Worm (Caenorhabditis elegans) whole organism, L1 larva: ENCODE results near the gene ZC155.2.

Experiments used
- C04F5.9 ChIP-seq: sonication (generic microtip); optimal IDR thresholded peaks from 2 replicates; lab custom pipeline; 2016; ENCODE audit warnings: missing genetic modification characterization, missing compliant biosample characterization
- C16A3.4 ChIP-seq: fragments of 150-350 bp; optimal IDR thresholded peaks from 2 replicates; lab custom pipeline; 2014; ENCODE audit warnings: missing biosample characterization, missing genetic modification characterization
- C34B4.2 ChIP-seq: sonication (generic microtip); optimal IDR thresholded peaks from 2 replicates; lab custom pipeline; 2017; ENCODE audit warnings: mild to moderate bottlenecking, missing genetic modification characterization, missing compliant biosample characterization
- Y116A8C.19 ChIP-seq: sonication (generic microtip); optimal IDR thresholded peaks from 2 replicates; lab custom pipeline; 2016; ENCODE audit warnings: missing compliant biosample characterization, missing genetic modification characterization, borderline replicate concordance
- aha-1 ChIP-seq: fragments of 150-350 bp; optimal IDR thresholded peaks from 2 replicates; lab custom pipeline; 2014; ENCODE audit warnings: missing biosample characterization, missing genetic modification characterization
- ceh-63 ChIP-seq: fragments of 200-800 bp; sonication (Bioruptor generic); optimal IDR thresholded peaks from 2 replicates; lab custom pipeline; 2018; ENCODE audit warnings: mild to moderate bottlenecking, missing genetic modification characterization, missing compliant biosample characterization
- ceh-88 ChIP-seq: fragments of 200-800 bp; sonication (Bioruptor generic); IDR thresholded peaks from 2 replicates; pipeline ENCODE4 v1.3.6; 2022; ENCODE audit warnings: missing genetic modification characterization, missing compliant biosample characterization
- ces-1 ChIP-seq: fragments of 150-350 bp; optimal IDR thresholded peaks from 2 replicates; lab custom pipeline; 2014; ENCODE audit warnings: missing biosample characterization, missing genetic modification reagents, missing genetic modification characterization
- dpl-1 ChIP-seq, 3 experiments: fragments of 150-350 bp in 2 of 3; sonication (generic microtip) in 1 of 3; optimal IDR thresholded peaks; 2 replicates each; lab custom pipeline; 2014 to 2017; ENCODE audit warnings: missing biosample characterization in 3 of 3, missing genetic modification characterization in 3 of 3, missing genetic modification reagents in 3 of 3
- efl-1 ChIP-seq, 4 experiments: fragments of 150-350 bp; optimal IDR thresholded peaks in 3 of 4; peaks in 1 of 4; 1 replicate in 1 of 4; 2 replicates in 3 of 4; lab custom pipeline; 2014; ENCODE audit warnings: missing biosample characterization in 2 of 4, missing genetic modification characterization in 2 of 4, missing genetic modification reagents in 2 of 4
- efl-3 ChIP-seq: fragments of 200-800 bp; sonication (Bioruptor generic); optimal IDR thresholded peaks from 2 replicates; lab custom pipeline; 2018; ENCODE audit warnings: mild to moderate bottlenecking, missing genetic modification characterization, missing compliant biosample characterization
- egl-13 ChIP-seq: sonication (generic microtip); optimal IDR thresholded peaks from 2 replicates; lab custom pipeline; 2016; ENCODE audit warnings: missing genotype, missing genetic modification reagents, missing genetic modification characterization, missing compliant biosample characterization
- egl-27 ChIP-seq, 2 experiments: fragments of 150-350 bp in 1 of 2; sonication (generic microtip); optimal IDR thresholded peaks; 3 replicates each; lab custom pipeline; 2017 to 2018; ENCODE audit warnings: missing biosample characterization in 2 of 2, missing genetic modification characterization in 2 of 2, missing genetic modification reagents in 2 of 2
- ets-5 ChIP-seq: fragments of 200-800 bp; sonication (Bioruptor generic); IDR thresholded peaks from 2 replicates; pipeline ENCODE4 v1.3.6; 2022; ENCODE audit warnings: missing genetic modification characterization, missing compliant biosample characterization
- fkh-10 ChIP-seq: sonication (generic microtip); optimal IDR thresholded peaks from 2 replicates; lab custom pipeline; 2017; ENCODE audit warnings: missing biosample characterization, missing genetic modification reagents, missing genetic modification characterization
- fkh-4 ChIP-seq: sonication (generic microtip); optimal IDR thresholded peaks from 2 replicates; lab custom pipeline; 2016; ENCODE audit warnings: missing compliant biosample characterization, missing genetic modification characterization, borderline replicate concordance
- fkh-8 ChIP-seq: sonication (generic microtip); optimal IDR thresholded peaks from 2 replicates; lab custom pipeline; 2016; ENCODE audit warnings: mild to moderate bottlenecking, missing genetic modification characterization, missing compliant biosample characterization
- jun-1 ChIP-seq: fragments of 150-350 bp; optimal IDR thresholded peaks from 2 replicates; lab custom pipeline; 2014; ENCODE audit warnings: missing biosample characterization, missing genetic modification reagents, missing genetic modification characterization
- lin-15B ChIP-seq: fragments of 150-350 bp; sonication (generic microtip); optimal IDR thresholded peaks from 3 replicates; lab custom pipeline; 2014; ENCODE audit warnings: missing biosample characterization, missing genetic modification characterization
- lin-39 ChIP-seq: fragments of 150-350 bp; optimal IDR thresholded peaks from 2 replicates; lab custom pipeline; 2014; ENCODE audit warnings: missing biosample characterization, missing genetic modification reagents, missing genetic modification characterization
- lsy-2 ChIP-seq, 2 experiments: fragments of 150-350 bp; optimal IDR thresholded peaks; 2 replicates each; lab custom pipeline; 2014; ENCODE audit warnings: missing biosample characterization in 2 of 2, missing genetic modification characterization in 2 of 2
- mab-9 ChIP-seq: fragments of 200-800 bp; sonication (Bioruptor generic); IDR thresholded peaks from 2 replicates; pipeline ENCODE4 v1.3.6; 2022; ENCODE audit warnings: missing genetic modification reagents, missing genetic modification characterization, missing compliant biosample characterization
- mdl-1 ChIP-seq, 2 experiments: fragments of 150-350 bp; optimal IDR thresholded peaks; 2 replicates each; lab custom pipeline; 2014 to 2017; ENCODE audit warnings: missing biosample characterization in 2 of 2, missing genetic modification characterization in 2 of 2, inconsistent platforms in 1 of 2
- nhr-11 ChIP-seq: fragments of 150-350 bp; optimal IDR thresholded peaks from 2 replicates; lab custom pipeline; 2014; ENCODE audit warnings: missing biosample characterization, missing genetic modification characterization
- nhr-12 ChIP-seq: sonication (generic microtip); optimal IDR thresholded peaks from 2 replicates; lab custom pipeline; 2017; ENCODE audit warnings: missing biosample characterization, missing genetic modification characterization
- nhr-19 ChIP-seq: fragments of 200-800 bp; sonication (Bioruptor generic); conservative IDR thresholded peaks from 2 replicates; pipeline ENCODE4 v1.3.6; 2022; ENCODE audit warnings: missing genetic modification characterization, missing compliant biosample characterization
- nhr-20 ChIP-seq: sonication (generic microtip); optimal IDR thresholded peaks from 2 replicates; lab custom pipeline; 2016; ENCODE audit warnings: mild to moderate bottlenecking, missing genetic modification characterization, missing compliant biosample characterization
- nhr-237 ChIP-seq: fragments of 150-350 bp; optimal IDR thresholded peaks from 2 replicates; lab custom pipeline; 2014; ENCODE audit warnings: missing biosample characterization, missing genetic modification characterization
- nhr-85 ChIP-seq: sonication (generic microtip); peaks from one replicate; lab custom pipeline; 2016; ENCODE audit warnings: missing genetic modification characterization, inconsistent platforms, missing compliant biosample characterization
- pag-3 ChIP-seq: sonication (generic microtip); optimal IDR thresholded peaks from 2 replicates; lab custom pipeline; 2017; ENCODE audit warnings: missing genetic modification characterization, mild to moderate bottlenecking, missing compliant biosample characterization, antibody characterized with exemption, borderline replicate concordance; ENCODE audit not compliant: insufficient read depth
- pax-3 ChIP-seq: fragments of 200-800 bp; sonication (Bioruptor generic); optimal IDR thresholded peaks from 2 replicates; lab custom pipeline; 2018; ENCODE audit warnings: mild to moderate bottlenecking, missing genetic modification characterization, moderate library complexity, missing compliant biosample characterization
- pqm-1 ChIP-seq: sonication (generic microtip); optimal IDR thresholded peaks from 3 replicates; lab custom pipeline; 2017; ENCODE audit warnings: missing biosample characterization, missing genetic modification characterization
- rnt-1 ChIP-seq: sonication (generic microtip); optimal IDR thresholded peaks from 2 replicates; lab custom pipeline; 2016; ENCODE audit warnings: mild to moderate bottlenecking, missing genetic modification characterization, moderate library complexity, missing compliant biosample characterization
- skn-1 ChIP-seq: fragments of 150-350 bp; optimal IDR thresholded peaks from 2 replicates; lab custom pipeline; 2014; ENCODE audit warnings: missing biosample characterization, missing genetic modification characterization
- snu-23 ChIP-seq: sonication (generic microtip); optimal IDR thresholded peaks from 2 replicates; lab custom pipeline; 2016; ENCODE audit warnings: missing genetic modification characterization, missing compliant biosample characterization
- sox-4 ChIP-seq: sonication (generic microtip); optimal IDR thresholded peaks from 2 replicates; lab custom pipeline; 2016; ENCODE audit warnings: missing genetic modification characterization, missing compliant biosample characterization
- sptf-1 ChIP-seq: fragments of 150-350 bp; optimal IDR thresholded peaks from 2 replicates; lab custom pipeline; 2014; ENCODE audit warnings: missing biosample characterization, missing genetic modification characterization
- sup-37 ChIP-seq: fragments of 200-800 bp; sonication (Bioruptor generic); optimal IDR thresholded peaks from 2 replicates; lab custom pipeline; 2018; ENCODE audit warnings: mild to moderate bottlenecking, missing genetic modification characterization, missing compliant biosample characterization
- swsn-7 ChIP-seq: sonication (generic microtip); optimal IDR thresholded peaks from 2 replicates; lab custom pipeline; 2016; ENCODE audit warnings: missing genetic modification characterization, missing compliant biosample characterization
- tlp-1 ChIP-seq: fragments of 150-350 bp; optimal IDR thresholded peaks from 2 replicates; lab custom pipeline; 2014; ENCODE audit warnings: missing biosample characterization, missing genetic modification characterization
- unc-130 ChIP-seq: fragments of 150-350 bp; optimal IDR thresholded peaks from 2 replicates; lab custom pipeline; 2017; ENCODE audit warnings: missing biosample characterization, missing genetic modification characterization, inconsistent platforms
- unc-30 ChIP-seq: sonication (generic microtip); optimal IDR thresholded peaks from 2 replicates; lab custom pipeline; 2017; ENCODE audit warnings: missing biosample characterization, missing genetic modification characterization
- unc-62 ChIP-seq: fragments of 150-350 bp; optimal IDR thresholded peaks from 2 replicates; lab custom pipeline; 2014; ENCODE audit warnings: missing biosample characterization, missing genetic modification reagents, missing genetic modification characterization
- unc-86 ChIP-seq: sonication (generic microtip); optimal IDR thresholded peaks from 2 replicates; lab custom pipeline; 2016; ENCODE audit warnings: missing genetic modification characterization, missing compliant biosample characterization
- ztf-4 ChIP-seq: fragments of 150-350 bp; optimal IDR thresholded peaks from 2 replicates; lab custom pipeline; 2014; ENCODE audit warnings: missing biosample characterization, missing genetic modification characterization

Gene ZC155.2

DNA sequence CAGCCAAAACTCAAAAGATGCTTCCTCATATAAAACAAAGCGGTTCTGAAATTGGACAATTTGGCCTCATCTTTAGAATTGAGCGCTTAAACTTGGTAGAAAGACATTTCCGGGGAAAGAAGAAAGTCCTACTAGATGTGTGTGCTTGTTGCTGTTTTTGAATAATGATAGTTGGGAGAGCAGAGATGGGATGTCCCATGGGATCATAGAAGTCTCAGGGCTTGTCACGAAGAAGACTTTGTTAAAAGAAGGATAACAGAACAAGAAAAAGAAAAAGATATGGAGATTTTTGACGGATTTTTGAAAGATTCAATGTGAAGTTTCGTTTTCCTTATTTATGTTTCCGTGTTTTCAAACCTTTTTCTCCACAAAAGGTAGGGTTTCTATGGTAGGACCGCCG, at the start of gene ZC155.2:
ZC155.2 (plus strand) TSS at position 301 of the 400 bp plus-strand sequence.
- no peak for TF ChIP-seq nhr-12 (tag; lab: Kevin White, UChicago)
- no peak for TF ChIP-seq C34B4.2 (tag; lab: Kevin White, UChicago)
- no peak for TF ChIP-seq ces-1 (GFP tag; lab: Kevin White, UChicago)
- no peak for TF ChIP-seq pqm-1 (tag; lab: Kevin White, UChicago)
- TF ChIP-seq ceh-88 (GFP tag; lab: Robert Waterston, UW): no peak
- no peak for TF ChIP-seq mab-9 (GFP tag; lab: Robert Waterston, UW)
- TF ChIP-seq unc-130 (tag; lab: Kevin White, UChicago): no peak
- TF ChIP-seq fkh-10 (GFP tag; lab: Kevin White, UChicago): no peak
- no peak for TF ChIP-seq ztf-4 (tag; lab: Kevin White, UChicago)
- TF ChIP-seq unc-86: no peak
- TF ChIP-seq nhr-19 (GFP tag; lab: Robert Waterston, UW): no peak
- TF ChIP-seq lsy-2 (tag; optimal IDR thresholded peaks at IDR 0.05; lab: Kevin White, UChicago): no peak
- no peak for TF ChIP-seq fkh-4 (tag; lab: Kevin White, UChicago)

ce11 chrIII:5169699-5170098, 49.1 kb upstream of the ZC155.2 start, which contains the start of gene ulp-1:
TSS of gene ulp-1 (minus strand) at chrIII:5169799.
- TF ChIP-seq egl-13 (tag; lab: Kevin White, UChicago): no peak
- TF ChIP-seq swsn-7 (tag; lab: Kevin White, UChicago): no peak
- TF ChIP-seq, all 84 proteins: peak for 0

- TF ChIP-seq sup-37 (GFP tag; lab: Kevin White, UChicago) (no peak), sox-4 (no peak), C16A3.4 (tag; lab: Kevin White, UChicago) (no peak), nhr-237 (tag; lab: Kevin White, UChicago) (no peak), fkh-4 (tag; lab: Kevin White, UChicago) (no peak), aha-1 (tag; lab: Kevin White, UChicago) (no peak), mab-9 (GFP tag; lab: Robert Waterston, UW) (no peak), lin-39 (no peak), snu-23 (no peak), ceh-63 (GFP tag; lab: Kevin White, UChicago) (no peak), pag-3 (no peak), Y116A8C.19 (tag; lab: Kevin White, UChicago) (no peak), swsn-7 (tag; lab: Kevin White, UChicago) (no peak)
Measured at ce11 chrIII:5171945-5172344, 46.8 kb upstream of the ZC155.2 start, which contains the start of gene prp-19. TSS of gene prp-19 (minus strand) at chrIII:5172045.

ce11 chrIII:5172470-5172869, 46.3 kb upstream of the ZC155.2 start, which contains the start of gene K10D2.5:
TSS of gene K10D2.5 (plus strand) at chrIII:5172720.
- peak; percentile 95 for TF ChIP-seq nhr-85 (tag; lab: Kevin White, UChicago)
- TF ChIP-seq unc-130 (tag; lab: Kevin White, UChicago): peak; percentile 90
- TF ChIP-seq dpl-1 (GFP tag; optimal IDR thresholded peaks at IDR 0.05; lab: Kevin White, UChicago): peak; percentile 85 to 88 (median 88)
- TF ChIP-seq nhr-11 (tag; lab: Kevin White, UChicago): peak; percentile 73
- TF ChIP-seq nhr-20 (tag; lab: Kevin White, UChicago): peak; percentile 94
- TF ChIP-seq efl-3 (GFP tag; lab: Kevin White, UChicago): no peak
- TF ChIP-seq unc-30 (tag; lab: Kevin White, UChicago): no peak
- peak; percentile 96 for TF ChIP-seq snu-23
- TF ChIP-seq fkh-8 (tag; lab: Kevin White, UChicago): peak; percentile 97
- TF ChIP-seq aha-1 (tag; lab: Kevin White, UChicago): peak; percentile 57
- TF ChIP-seq egl-13 (tag; lab: Kevin White, UChicago): peak; percentile 90
- no peak for TF ChIP-seq ets-5
- TF ChIP-seq egl-27 (tag; optimal IDR thresholded peaks at IDR 0.05; lab: Kevin White, UChicago): peak in 1 of 2 experiments; percentile 14
- peak; percentile 94 for TF ChIP-seq C04F5.9
- peak; percentile 92 to 94 for TF ChIP-seq efl-1 (optimal IDR thresholded peaks at IDR 0.05; lab: Kevin White, UChicago)
- TF ChIP-seq efl-1 (GFP tag; optimal IDR thresholded peaks at IDR 0.05 in 1 of 2; lab: Kevin White, UChicago): peak; percentile 87 to 98
- no peak for TF ChIP-seq unc-62
- peak; percentile 100 for TF ChIP-seq rnt-1 (tag; lab: Kevin White, UChicago)
- peak; percentile 79 for TF ChIP-seq jun-1
- peak; percentile 91 to 93 for TF ChIP-seq lsy-2 (tag; optimal IDR thresholded peaks at IDR 0.05; lab: Kevin White, UChicago)
- peak; percentile 94 for TF ChIP-seq C16A3.4 (tag; lab: Kevin White, UChicago)
- TF ChIP-seq skn-1 (tag; lab: Kevin White, UChicago): peak; percentile 84
- no peak for TF ChIP-seq sptf-1
- TF ChIP-seq tlp-1 (tag; lab: Kevin White, UChicago): no peak
- TF ChIP-seq lin-15B (tag; lab: Kevin White, UChicago): peak; percentile 98
- TF ChIP-seq pax-3: peak; percentile 96
- TF ChIP-seq fkh-4 (tag; lab: Kevin White, UChicago): peak; percentile 92
- TF ChIP-seq mdl-1 (tag; optimal IDR thresholded peaks at IDR 0.05; lab: Kevin White, UChicago): peak in 1 of 2 experiments; percentile 78
- TF ChIP-seq nhr-237 (tag; lab: Kevin White, UChicago): peak; percentile 76
